Fruit fly (Drosophila melanogaster): ENCODE results near the gene srw.

srw gene

dm6 chr3L:4272167-4272773 is 11.0 kb downstream of the srw start (continued):
- peak; percentile 2 for TF ChIP-seq CG16863 (GFP tag; optimal IDR thresholded peaks at IDR 0.05)
- no peak for TF ChIP-seq Dbx (GFP tag; IDR thresholded peaks at IDR 0.05)
- no peak for TF ChIP-seq CG11247 (GFP tag; IDR thresholded peaks at IDR 0.05)
- TF ChIP-seq sd (tag; optimal IDR thresholded peaks at IDR 0.05): no peak
- no peak for TF ChIP-seq Jarid2 (GFP tag; optimal IDR thresholded peaks at IDR 0.05)
- TF ChIP-seq yki (optimal IDR thresholded peaks at IDR 0.05): no peak
- TF ChIP-seq CG14441 (GFP tag; IDR thresholded peaks at IDR 0.05): no peak
- TF ChIP-seq CG11723 (GFP tag; optimal IDR thresholded peaks at IDR 0.05): no peak
- peak; percentile 45 for TF ChIP-seq Kr (GFP tag; optimal IDR thresholded peaks at IDR 0.05)
- TF ChIP-seq Dll (GFP tag; IDR thresholded peaks at IDR 0.05; ENCODE audit: partially characterized antibody): no peak
- no peak for TF ChIP-seq cad (GFP tag; optimal IDR thresholded peaks at IDR 0.05)
- TF ChIP-seq Dek (tag; optimal IDR thresholded peaks at IDR 0.05): no peak
- no peak for TF ChIP-seq HmgZ (tag; optimal IDR thresholded peaks at IDR 0.05)
- TF ChIP-seq stc (GFP tag; IDR thresholded peaks at IDR 0.05): no peak
- TF ChIP-seq lbe (GFP tag; optimal IDR thresholded peaks at IDR 0.05): no peak
- TF ChIP-seq CG12659 (GFP tag; optimal IDR thresholded peaks at IDR 0.05): no peak
- no peak for TF ChIP-seq psq (GFP tag; optimal IDR thresholded peaks at IDR 0.05)
- TF ChIP-seq CG11504 (tag; optimal IDR thresholded peaks at IDR 0.05): no peak
- no peak for TF ChIP-seq Drgx (GFP tag; IDR thresholded peaks at IDR 0.05)
- peak; percentile 31; the same call in 1 of the 2 replicates for TF ChIP-seq onecut (GFP tag; IDR thresholded peaks at IDR 0.05)
- no peak for TF ChIP-seq CG43689 (GFP tag; IDR thresholded peaks at IDR 0.05)
- TF ChIP-seq ash1 (GFP tag; optimal IDR thresholded peaks at IDR 0.05): no peak
- no peak for TF ChIP-seq Abd-B (GFP tag; optimal IDR thresholded peaks at IDR 0.05)
- no peak for TF ChIP-seq gcm2 (GFP tag; optimal IDR thresholded peaks at IDR 0.05)
- no peak for TF ChIP-seq CG30431 (GFP tag; optimal IDR thresholded peaks at IDR 0.05)
- TF ChIP-seq NC2β (GFP tag; optimal IDR thresholded peaks at IDR 0.05): peak; percentile 7
- no peak for TF ChIP-seq pfk (GFP tag; optimal IDR thresholded peaks at IDR 0.05)
- no peak for TF ChIP-seq NfI (GFP tag; optimal IDR thresholded peaks at IDR 0.05)
- TF ChIP-seq YL-1 (GFP tag; optimal IDR thresholded peaks at IDR 0.05): no peak
- TF ChIP-seq CG11093 (GFP tag; IDR thresholded peaks at IDR 0.05): no peak
- no peak for TF ChIP-seq CG33213 (GFP tag; optimal IDR thresholded peaks at IDR 0.05)
- TF ChIP-seq CG3847 (GFP tag; IDR thresholded peaks at IDR 0.05): no peak
- TF ChIP-seq CG17568 (GFP tag; optimal IDR thresholded peaks at IDR 0.05): no peak
- no peak for TF ChIP-seq jumu (GFP tag; optimal IDR thresholded peaks at IDR 0.05)
- no peak for TF ChIP-seq CG12391 (tag; optimal IDR thresholded peaks at IDR 0.05)
- no peak for TF ChIP-seq HLH3B (GFP tag; IDR thresholded peaks at IDR 0.05)
- no peak for TF ChIP-seq cwo (GFP tag; optimal IDR thresholded peaks at IDR 0.05)
- TF ChIP-seq Aef1 (GFP tag; IDR thresholded peaks at IDR 0.05): no peak
- TF ChIP-seq CG7839 (tag; optimal IDR thresholded peaks at IDR 0.05): no peak
- no peak for TF ChIP-seq CG8478 (optimal IDR thresholded peaks at IDR 0.05)
- no peak for TF ChIP-seq Rfx (GFP tag; IDR thresholded peaks at IDR 0.05)
- no peak for TF ChIP-seq CG1647 (GFP tag; optimal IDR thresholded peaks at IDR 0.05)
- no peak for TF ChIP-seq cg (GFP tag; optimal IDR thresholded peaks at IDR 0.05)
- no peak for TF ChIP-seq CG34224 (GFP tag; IDR thresholded peaks at IDR 0.05; ENCODE audit: partially characterized antibody)
- TF ChIP-seq Neu2 (GFP tag; optimal IDR thresholded peaks at IDR 0.05; ENCODE audit: borderline replicate concordance): no peak
- TF ChIP-seq dpn (GFP tag; optimal IDR thresholded peaks at IDR 0.05): no peak
- no peak for TF ChIP-seq cato (GFP tag; optimal IDR thresholded peaks at IDR 0.05; ENCODE audit: borderline replicate concordance)
- no peak for TF ChIP-seq crc (GFP tag; optimal IDR thresholded peaks at IDR 0.05)
- TF ChIP-seq peb (GFP tag; IDR thresholded peaks at IDR 0.05): no peak
- TF ChIP-seq CG18619 (GFP tag; optimal IDR thresholded peaks at IDR 0.05): peak; percentile 14
- peak; percentile 71 for TF ChIP-seq CG2202 (tag; optimal IDR thresholded peaks at IDR 0.05)
